Worm (Caenorhabditis elegans): Measurements from ENCODE around the gene C45H4.21.

DNA sequence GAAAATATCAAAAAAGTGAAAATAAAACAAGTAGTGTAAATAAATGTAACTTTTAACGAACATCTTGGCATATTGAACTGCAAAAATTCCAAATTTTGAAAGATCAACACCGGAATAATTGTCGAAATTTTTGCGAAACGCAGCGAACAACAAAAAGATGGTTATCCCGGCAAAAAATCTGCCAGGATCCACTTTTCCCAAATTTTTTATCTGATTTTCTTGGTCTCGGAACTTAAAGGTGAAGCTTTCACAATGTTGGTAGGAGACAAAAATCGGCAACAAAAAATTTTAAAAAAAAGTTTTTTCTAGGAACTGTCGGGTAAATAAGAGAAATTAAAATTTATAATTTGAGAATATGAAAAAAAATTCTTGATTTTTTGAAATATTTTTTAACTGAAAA lies 30.8 kb downstream of the C45H4.21 start, which contains the start of gene bgnt-1.2:
- no peak for TF ChIP-seq mdl-1 (tag; optimal IDR thresholded peaks at IDR 0.05)
- no peak for TF ChIP-seq zag-1 (tag; optimal IDR thresholded peaks at IDR 0.05)
- TF ChIP-seq snpc-4 (tag; optimal IDR thresholded peaks at IDR 0.05), result no peak
- no peak for TF ChIP-seq nhr-25 (tag; optimal IDR thresholded peaks at IDR 0.05)
- no peak for TF ChIP-seq crh-2 (tag; optimal IDR thresholded peaks at IDR 0.05)
- TF ChIP-seq elt-1 (tag; optimal IDR thresholded peaks at IDR 0.05), result no peak
- TF ChIP-seq lin-39 (tag; optimal IDR thresholded peaks at IDR 0.05), result no peak
